Fruit fly (Drosophila melanogaster) whole organism, wandering third instar larva: Measurements from ENCODE around the gene Ost48.

Experiments used
- fru ChIP-seq: fragments of 200-800 bp; sonication (Bioruptor generic); optimal IDR thresholded peaks from 3 replicates; lab custom pipeline; 2016; ENCODE audit warnings: missing biosample characterization, mild to moderate bottlenecking, missing genetic modification characterization
- psq ChIP-seq: fragments of 200-800 bp; sonication (Bioruptor generic); optimal IDR thresholded peaks from 3 replicates; lab custom pipeline; 2017; ENCODE audit warnings: missing biosample characterization, mild to moderate bottlenecking, missing genetic modification characterization, moderate library complexity

- TF ChIP-seq fru = no peak
- no peak for TF ChIP-seq psq (GFP tag; lab: Kevin White, UChicago)
Measured at dm6 chrX:9139138-9139537, 19.2 kb downstream of the Ost48 start.
